Worm (Caenorhabditis elegans) whole organism, L1 larva: ENCODE measurements around the gene C34C6.3.

Source experiments
- C04F5.9 ChIP-seq: sonication (generic microtip); optimal IDR thresholded peaks from 2 replicates; lab custom pipeline; 2016; ENCODE audit warnings: missing genetic modification characterization, missing compliant biosample characterization
- F16B12.6 ChIP-seq: fragments of 150-350 bp; optimal IDR thresholded peaks from 2 replicates; lab custom pipeline; 2014; ENCODE audit warnings: missing biosample characterization, missing genetic modification characterization
- blmp-1 ChIP-seq: fragments of 150-350 bp; optimal IDR thresholded peaks from 2 replicates; lab custom pipeline; 2014; ENCODE audit warnings: missing biosample characterization, missing genetic modification characterization
- ceh-8 ChIP-seq: fragments of 200-800 bp; sonication (Bioruptor generic); optimal IDR thresholded peaks from 2 replicates; lab custom pipeline; 2018; ENCODE audit warnings: mild to moderate bottlenecking, missing genetic modification characterization, moderate library complexity, missing compliant biosample characterization
- ceh-82 ChIP-seq, 3 experiments: fragments of 150-350 bp in 1 of 3; sonication (generic microtip) in 2 of 3; optimal IDR thresholded peaks; 2 replicates each; lab custom pipeline; 2014 to 2017; ENCODE audit warnings: missing biosample characterization in 3 of 3, missing genetic modification characterization in 3 of 3
- ceh-88 ChIP-seq: fragments of 200-800 bp; sonication (Bioruptor generic); IDR thresholded peaks from 2 replicates; pipeline ENCODE4 v1.3.6; 2022; ENCODE audit warnings: missing genetic modification characterization, missing compliant biosample characterization
- ceh-90 ChIP-seq: sonication (generic microtip); optimal IDR thresholded peaks from 2 replicates; lab custom pipeline; 2016; ENCODE audit warnings: missing genetic modification characterization, missing compliant biosample characterization
- ces-1 ChIP-seq: fragments of 150-350 bp; optimal IDR thresholded peaks from 2 replicates; lab custom pipeline; 2014; ENCODE audit warnings: missing biosample characterization, missing genetic modification reagents, missing genetic modification characterization
- efl-1 ChIP-seq, 4 experiments: fragments of 150-350 bp; optimal IDR thresholded peaks in 3 of 4; peaks in 1 of 4; 1 replicate in 1 of 4; 2 replicates in 3 of 4; lab custom pipeline; 2014; ENCODE audit warnings: missing biosample characterization in 2 of 4, missing genetic modification characterization in 2 of 4, missing genetic modification reagents in 2 of 4
- efl-3 ChIP-seq: fragments of 200-800 bp; sonication (Bioruptor generic); optimal IDR thresholded peaks from 2 replicates; lab custom pipeline; 2018; ENCODE audit warnings: mild to moderate bottlenecking, missing genetic modification characterization, missing compliant biosample characterization
- egl-27 ChIP-seq, 2 experiments: fragments of 150-350 bp in 1 of 2; sonication (generic microtip); optimal IDR thresholded peaks; 3 replicates each; lab custom pipeline; 2017 to 2018; ENCODE audit warnings: missing biosample characterization in 2 of 2, missing genetic modification characterization in 2 of 2, missing genetic modification reagents in 2 of 2
- elt-2 ChIP-seq: sonication (generic microtip); optimal IDR thresholded peaks from 2 replicates; lab custom pipeline; 2016; ENCODE audit warnings: missing genetic modification characterization, mild to moderate bottlenecking, inconsistent platforms, missing compliant biosample characterization, missing genetic modification reagents
- elt-3 ChIP-seq, 6 experiments: fragments of 150-350 bp in 1 of 6; sonication (generic microtip); optimal IDR thresholded peaks; 2 replicates each; lab custom pipeline; 2017 to 2018; ENCODE audit warnings: missing biosample characterization in 6 of 6, missing genetic modification characterization in 6 of 6, inconsistent platforms in 1 of 6
- fkh-8 ChIP-seq: sonication (generic microtip); optimal IDR thresholded peaks from 2 replicates; lab custom pipeline; 2016; ENCODE audit warnings: mild to moderate bottlenecking, missing genetic modification characterization, missing compliant biosample characterization
- fos-1 ChIP-seq: fragments of 150-350 bp; optimal IDR thresholded peaks from 2 replicates; lab custom pipeline; 2014; ENCODE audit warnings: missing biosample characterization, missing genetic modification characterization
- hlh-4 ChIP-seq: sonication (generic microtip); optimal IDR thresholded peaks from 2 replicates; lab custom pipeline; 2016; ENCODE audit warnings: mild to moderate bottlenecking, missing genetic modification characterization, missing compliant biosample characterization
- lin-14 ChIP-seq: fragments of 200-800 bp; sonication (Bioruptor generic); optimal IDR thresholded peaks from 2 replicates; lab custom pipeline; 2018; ENCODE audit warnings: mild to moderate bottlenecking, missing genetic modification characterization, moderate library complexity, missing compliant biosample characterization
- lsy-2 ChIP-seq, 2 experiments: fragments of 150-350 bp; optimal IDR thresholded peaks; 2 replicates each; lab custom pipeline; 2014; ENCODE audit warnings: missing biosample characterization in 2 of 2, missing genetic modification characterization in 2 of 2
- mab-9 ChIP-seq: fragments of 200-800 bp; sonication (Bioruptor generic); IDR thresholded peaks from 2 replicates; pipeline ENCODE4 v1.3.6; 2022; ENCODE audit warnings: missing genetic modification reagents, missing genetic modification characterization, missing compliant biosample characterization
- mef-2 ChIP-seq: fragments of 150-350 bp; optimal IDR thresholded peaks from 2 replicates; lab custom pipeline; 2014; ENCODE audit warnings: missing biosample characterization, missing genetic modification characterization
- nhr-12 ChIP-seq: sonication (generic microtip); optimal IDR thresholded peaks from 2 replicates; lab custom pipeline; 2017; ENCODE audit warnings: missing biosample characterization, missing genetic modification characterization
- nhr-19 ChIP-seq: fragments of 200-800 bp; sonication (Bioruptor generic); conservative IDR thresholded peaks from 2 replicates; pipeline ENCODE4 v1.3.6; 2022; ENCODE audit warnings: missing genetic modification characterization, missing compliant biosample characterization
- nhr-71 ChIP-seq: sonication (generic microtip); optimal IDR thresholded peaks from 2 replicates; lab custom pipeline; 2016; ENCODE audit warnings: mild to moderate bottlenecking, missing genetic modification characterization, moderate library complexity, missing compliant biosample characterization
- nhr-77 ChIP-seq: fragments of 150-350 bp; optimal IDR thresholded peaks from 2 replicates; lab custom pipeline; 2014; ENCODE audit warnings: missing biosample characterization, missing genetic modification characterization
- nhr-90 ChIP-seq: sonication (generic microtip); optimal IDR thresholded peaks from 2 replicates; lab custom pipeline; 2016; ENCODE audit warnings: mild to moderate bottlenecking, missing genetic modification characterization, missing compliant biosample characterization; ENCODE audit not compliant: poor library complexity
- pag-3 ChIP-seq: sonication (generic microtip); optimal IDR thresholded peaks from 2 replicates; lab custom pipeline; 2017; ENCODE audit warnings: missing genetic modification characterization, mild to moderate bottlenecking, missing compliant biosample characterization, antibody characterized with exemption, borderline replicate concordance; ENCODE audit not compliant: insufficient read depth
- pax-3 ChIP-seq: fragments of 200-800 bp; sonication (Bioruptor generic); optimal IDR thresholded peaks from 2 replicates; lab custom pipeline; 2018; ENCODE audit warnings: mild to moderate bottlenecking, missing genetic modification characterization, moderate library complexity, missing compliant biosample characterization
- pqm-1 ChIP-seq: sonication (generic microtip); optimal IDR thresholded peaks from 3 replicates; lab custom pipeline; 2017; ENCODE audit warnings: missing biosample characterization, missing genetic modification characterization
- rnt-1 ChIP-seq: sonication (generic microtip); optimal IDR thresholded peaks from 2 replicates; lab custom pipeline; 2016; ENCODE audit warnings: mild to moderate bottlenecking, missing genetic modification characterization, moderate library complexity, missing compliant biosample characterization
- skn-1 ChIP-seq: fragments of 150-350 bp; optimal IDR thresholded peaks from 2 replicates; lab custom pipeline; 2014; ENCODE audit warnings: missing biosample characterization, missing genetic modification characterization
- sox-4 ChIP-seq: sonication (generic microtip); optimal IDR thresholded peaks from 2 replicates; lab custom pipeline; 2016; ENCODE audit warnings: missing genetic modification characterization, missing compliant biosample characterization
- unc-130 ChIP-seq: fragments of 150-350 bp; optimal IDR thresholded peaks from 2 replicates; lab custom pipeline; 2017; ENCODE audit warnings: missing biosample characterization, missing genetic modification characterization, inconsistent platforms
- ztf-4 ChIP-seq: fragments of 150-350 bp; optimal IDR thresholded peaks from 2 replicates; lab custom pipeline; 2014; ENCODE audit warnings: missing biosample characterization, missing genetic modification characterization

C34C6.3 gene

DNA sequence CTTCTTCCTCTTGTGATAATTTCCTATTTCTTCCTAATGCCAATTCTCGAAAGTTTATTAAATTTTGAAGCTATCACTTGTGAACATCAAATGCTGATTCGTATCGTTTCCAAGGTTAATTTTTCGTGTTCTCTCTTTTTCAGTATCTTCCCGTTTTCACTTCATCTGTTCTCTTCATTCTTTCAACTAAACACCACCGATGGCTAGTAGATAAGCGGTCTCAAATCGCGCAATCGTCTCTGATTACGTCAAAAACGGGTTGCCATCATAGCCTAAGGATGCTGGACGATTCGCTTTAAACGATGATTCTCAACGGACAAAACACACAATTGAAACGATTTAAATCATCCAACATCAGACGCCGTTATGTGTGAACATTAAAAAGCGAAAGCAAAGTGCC, 25.9 kb downstream of the C34C6.3 start:
- TF ChIP-seq blmp-1 (tag; lab: Kevin White, UChicago) = peak; percentile 82
- TF ChIP-seq mab-9 = no peak
- TF ChIP-seq elt-3 (tag; optimal IDR thresholded peaks at IDR 0.05; lab: Kevin White, UChicago) = peak in 1 of 6 experiments; percentile 19
- TF ChIP-seq ztf-4 = peak; percentile 20
- no peak for TF ChIP-seq sox-4 (tag; lab: Kevin White, UChicago)
- no peak for TF ChIP-seq mef-2 (tag; lab: Kevin White, UChicago)
- no peak for TF ChIP-seq pax-3
- no peak for TF ChIP-seq pqm-1 (tag; lab: Kevin White, UChicago)
- peak; percentile 53 for TF ChIP-seq lin-14

DNA sequence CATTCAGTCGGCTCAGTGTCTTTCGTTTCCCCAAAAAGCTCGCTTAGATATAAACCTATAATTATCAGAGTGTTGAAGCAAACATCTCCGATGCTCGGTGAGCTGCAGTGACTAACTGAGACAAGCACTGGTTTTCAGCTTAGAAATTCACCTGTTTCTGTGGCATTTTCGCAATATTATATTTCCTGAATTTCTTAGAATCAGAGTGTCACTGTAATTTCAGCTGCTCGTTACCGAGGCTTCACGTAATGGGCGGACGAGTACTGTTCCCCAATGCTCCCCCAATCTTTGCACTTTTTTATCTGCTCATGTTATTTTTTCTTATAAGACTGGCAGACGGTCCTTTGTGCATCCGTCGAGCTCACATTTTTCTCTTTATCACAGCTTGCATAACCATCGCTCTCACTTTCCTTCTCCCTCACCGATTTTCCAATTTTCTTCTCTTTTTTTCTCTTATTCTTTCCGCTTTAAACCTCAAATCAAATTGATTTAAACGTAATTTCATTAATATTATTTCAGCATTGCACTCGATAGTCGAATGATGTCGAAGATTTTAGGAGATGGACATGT, 30.3 kb downstream of the C34C6.3 start, which contains the start of gene trcs-2:
Gene trcs-2, plus strand, starts transcription at position 520 of the 570 bp plus-strand sequence.
- no peak for TF ChIP-seq ceh-82 (tag; optimal IDR thresholded peaks at IDR 0.05; lab: Kevin White, UChicago)
- peak; percentile 5 for TF ChIP-seq nhr-71
- peak; percentile 90 for TF ChIP-seq hlh-4 (tag; lab: Kevin White, UChicago)
- TF ChIP-seq fkh-8 (tag; lab: Kevin White, UChicago) = peak; percentile 22

- TF ChIP-seq ces-1 (GFP tag; lab: Kevin White, UChicago) (no peak), nhr-77 (tag; lab: Kevin White, UChicago) (no peak), elt-2 (tag; lab: Kevin White, UChicago) (no peak), unc-130 (tag; lab: Kevin White, UChicago) (no peak), C04F5.9 (no peak), pax-3 (no peak), skn-1 (tag; lab: Kevin White, UChicago) (no peak), ceh-8 (no peak), ceh-88 (GFP tag; lab: Robert Waterston, UW) (no peak), hlh-4 (tag; lab: Kevin White, UChicago) (no peak), blmp-1 (tag; lab: Kevin White, UChicago) (no peak), lsy-2 (tag; optimal IDR thresholded peaks at IDR 0.05; lab: Kevin White, UChicago) (no peak), elt-3 (tag; optimal IDR thresholded peaks at IDR 0.05; lab: Kevin White, UChicago) (no peak), efl-3 (GFP tag; lab: Kevin White, UChicago) (no peak)
Observed at ce11 chrII:8726700-8727099, 35.0 kb downstream of the C34C6.3 start, which contains the start of gene T01B7.9. T01B7.9 (minus strand) TSS chrII:8726800.

DNA sequence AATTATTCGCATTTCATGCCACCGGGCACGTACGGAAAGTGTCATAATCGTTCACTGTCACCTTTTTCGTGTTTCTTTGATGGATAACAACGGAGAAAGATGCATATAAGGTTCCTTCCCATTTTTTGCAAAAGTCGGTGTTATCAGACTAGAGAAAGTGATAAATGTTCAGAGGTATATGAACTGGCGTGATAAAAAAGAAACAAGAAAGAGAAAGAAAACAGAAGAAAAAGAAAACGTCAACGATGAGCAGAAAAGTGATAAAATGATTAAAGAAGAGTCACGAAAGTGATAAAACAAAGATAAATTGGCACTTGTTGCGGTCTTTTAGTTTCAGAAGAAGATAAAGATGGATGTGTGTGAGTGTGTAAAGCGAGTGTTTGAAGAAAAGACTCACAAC, 38.6 kb downstream of the C34C6.3 start:
- TF ChIP-seq lsy-2 (tag; optimal IDR thresholded peaks at IDR 0.05; lab: Kevin White, UChicago) = no peak
- no peak for TF ChIP-seq pag-3 (tag; lab: Kevin White, UChicago)
- TF ChIP-seq rnt-1 (tag; lab: Kevin White, UChicago) = peak; percentile 32
- TF ChIP-seq nhr-12 = no peak
- TF ChIP-seq fos-1 (tag; lab: Kevin White, UChicago) = no peak
- TF ChIP-seq mab-9 = no peak
- no peak for TF ChIP-seq ceh-90
- TF ChIP-seq lin-14 = peak; percentile 23
- no peak for TF ChIP-seq egl-27 (tag; optimal IDR thresholded peaks at IDR 0.05; lab: Kevin White, UChicago)
- TF ChIP-seq blmp-1 (tag; lab: Kevin White, UChicago) = peak; percentile 93
- TF ChIP-seq elt-3 (tag; optimal IDR thresholded peaks at IDR 0.05; lab: Kevin White, UChicago) = peak in 1 of 6 experiments; percentile 46
- no peak for TF ChIP-seq F16B12.6 (tag; lab: Kevin White, UChicago)
- no peak for TF ChIP-seq nhr-90 (tag; lab: Kevin White, UChicago)
- TF ChIP-seq, all 84 proteins: peak for 4

ce11 chrII:8730960-8731693, 39.4 kb downstream of the C34C6.3 start:
- TF ChIP-seq efl-1 (optimal IDR thresholded peaks at IDR 0.05; lab: Kevin White, UChicago) (no peak), efl-1 (GFP tag; optimal IDR thresholded peaks at IDR 0.05 in 1 of 2; lab: Kevin White, UChicago) (peak in 1 of 2 experiments; percentile 27), blmp-1 (tag; lab: Kevin White, UChicago) (peak; percentile 96), elt-3 (tag; optimal IDR thresholded peaks at IDR 0.05; lab: Kevin White, UChicago) (peak in 1 of 6 experiments; percentile 87), nhr-19 (GFP tag; lab: Robert Waterston, UW) (no peak), pqm-1 (tag; lab: Kevin White, UChicago) (no peak)
- TF ChIP-seq, all 84 proteins: peak for 3
